Fruit fly (Drosophila melanogaster) S2 (cell line): Measurements from ENCODE around the gene CG46312.

Experiments used
- CG8478 ChIP-seq: fragments of >200 bp; optimal IDR thresholded peaks from 2 replicates; lab custom pipeline; 2018
- CTCF ChIP-seq, 2 experiments: fragments of >200 bp; optimal IDR thresholded peaks; 2 replicates each; lab custom pipeline; 2018

DNA sequence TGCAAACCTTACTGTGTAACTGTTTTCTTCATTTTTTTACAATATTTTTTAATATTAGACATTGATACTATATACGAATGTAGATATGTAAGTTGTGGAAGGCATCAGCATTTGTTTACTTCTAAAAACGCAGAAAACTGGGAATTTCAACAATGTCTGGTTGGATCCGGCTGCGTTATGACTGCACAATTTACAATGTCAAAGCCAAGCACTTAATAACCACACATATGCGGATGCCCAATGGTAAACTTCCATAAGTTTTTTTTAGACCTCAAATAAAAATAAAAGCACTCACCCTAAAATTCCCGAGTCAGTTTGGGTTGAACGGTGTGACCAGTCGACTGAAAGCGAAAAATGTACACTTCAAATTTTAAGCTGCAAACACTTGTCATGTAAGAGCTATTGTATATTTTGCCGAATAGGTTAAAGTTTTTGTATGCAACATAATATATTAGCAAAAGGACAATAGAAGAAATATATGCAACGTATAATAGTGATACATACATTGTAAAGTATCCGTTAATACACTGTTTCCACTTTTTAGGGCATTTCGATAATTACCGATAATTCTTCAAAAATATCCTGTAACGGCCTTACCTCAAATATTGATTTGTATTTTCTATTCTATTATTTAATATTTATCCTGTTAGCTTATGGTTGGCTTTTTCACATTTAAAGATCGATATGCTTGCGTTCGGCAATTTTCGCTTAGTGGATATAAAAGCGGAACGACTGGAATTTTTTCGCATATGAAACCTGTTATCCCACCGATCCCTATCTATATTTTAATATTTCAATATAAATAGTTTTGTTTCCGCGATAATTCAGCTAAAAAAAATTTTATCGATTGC, 51.4 kb downstream of the CG46312 start, which contains the start of gene Stim:
- TF ChIP-seq CG8478: no peak
- no peak for TF ChIP-seq CTCF (optimal IDR thresholded peaks at IDR 0.05; lab: Kevin White, UChicago)
